Fruit fly (Drosophila melanogaster) whole organism, embryonic: Measurements from ENCODE around the gene G6P.

Experiments used
- Abd-B ChIP-seq: fragments of 200-800 bp; sonication (Bioruptor generic); optimal IDR thresholded peaks from 2 replicates; lab custom pipeline; 2018; ENCODE audit warnings: missing biosample characterization, mild to moderate bottlenecking, missing genetic modification characterization, moderate library complexity
- Atf3 ChIP-seq: fragments of 200-800 bp; sonication (Bioruptor generic); optimal IDR thresholded peaks from 3 replicates; lab custom pipeline; 2016; ENCODE audit warnings: missing biosample characterization, missing genetic modification characterization
- CG10209 ChIP-seq: fragments of 200-800 bp; sonication (Bioruptor generic); optimal IDR thresholded peaks from 3 replicates; lab custom pipeline; 2017; ENCODE audit warnings: missing biosample characterization, mild to moderate bottlenecking, missing genetic modification characterization, missing genetic modification reagents
- CG10267 ChIP-seq: fragments of 200-800 bp; sonication (Bioruptor generic); optimal IDR thresholded peaks from 2 replicates; lab custom pipeline; 2018; ENCODE audit warnings: missing biosample characterization, mild to moderate bottlenecking, missing genetic modification characterization, moderate library complexity
- CG11247 ChIP-seq: fragments of 200-800 bp; sonication (Bioruptor generic); IDR thresholded peaks from 2 replicates; pipeline ENCODE4 v1.3.6; 2022; ENCODE audit warnings: missing biosample characterization, missing genetic modification characterization
- CG12391 ChIP-seq: fragments of 200-800 bp; sonication (Bioruptor generic); optimal IDR thresholded peaks from 3 replicates; lab custom pipeline; 2018; ENCODE audit warnings: missing biosample characterization, mild to moderate bottlenecking, missing genetic modification characterization, moderate library complexity
- CG13894 ChIP-seq: fragments of 200-800 bp; sonication (Bioruptor generic); optimal IDR thresholded peaks from 3 replicates; lab custom pipeline; 2018; ENCODE audit warnings: missing biosample characterization, mild to moderate bottlenecking, missing genetic modification characterization, moderate library complexity
- CG14014 ChIP-seq: fragments of 200-800 bp; sonication (Bioruptor generic); IDR thresholded peaks from 2 replicates; pipeline ENCODE4 v1.3.6; 2022; ENCODE audit warnings: missing biosample characterization, missing genetic modification characterization
- CG14860 ChIP-seq: fragments of 200-800 bp; sonication (Bioruptor generic); IDR thresholded peaks from 3 replicates; pipeline ENCODE4 v1.3.6; 2022; ENCODE audit warnings: missing biosample characterization, missing genetic modification characterization; ENCODE audit not compliant: partially characterized antibody
- CG15269 ChIP-seq: fragments of 200-800 bp; sonication (Bioruptor generic); optimal IDR thresholded peaks from 2 replicates; lab custom pipeline; 2018; ENCODE audit warnings: missing biosample characterization, mild to moderate bottlenecking, missing genetic modification characterization, moderate library complexity
- CG16779 ChIP-seq: fragments of 200-800 bp; sonication (Bioruptor generic); IDR thresholded peaks from 2 replicates; pipeline ENCODE4 v1.3.6; 2022; ENCODE audit warnings: missing biosample characterization, missing genetic modification characterization
- CG17385 ChIP-seq: fragments of 200-800 bp; sonication (Bioruptor generic); optimal IDR thresholded peaks from 3 replicates; lab custom pipeline; 2018; ENCODE audit warnings: missing biosample characterization, mild to moderate bottlenecking, missing genetic modification characterization
- CG17612 ChIP-seq: fragments of 200-800 bp; sonication (Bioruptor generic); IDR thresholded peaks from 2 replicates; pipeline ENCODE4 v1.3.6; 2022; ENCODE audit warnings: missing biosample characterization, missing genetic modification characterization
- CG1792 ChIP-seq: fragments of 200-800 bp; sonication (Bioruptor generic); optimal IDR thresholded peaks from 2 replicates; lab custom pipeline; 2016; ENCODE audit warnings: missing biosample characterization, missing genetic modification characterization
- CG2889 ChIP-seq: fragments of 200-800 bp; sonication (Bioruptor generic); IDR thresholded peaks from 3 replicates; pipeline ENCODE4 v1.3.6; 2022; ENCODE audit warnings: missing biosample characterization, missing genetic modification characterization
- CG30020 ChIP-seq: fragments of 200-800 bp; optimal IDR thresholded peaks from 2 replicates; lab custom pipeline; 2019; ENCODE audit warnings: missing biosample characterization, mild to moderate bottlenecking, missing genetic modification characterization, moderate library complexity
- CG30403 ChIP-seq: fragments of 200-800 bp; sonication (Bioruptor generic); optimal IDR thresholded peaks from 3 replicates; lab custom pipeline; 2016; ENCODE audit warnings: missing biosample characterization, missing genetic modification characterization
- CG3407 ChIP-seq: fragments of 200-800 bp; sonication (Bioruptor generic); optimal IDR thresholded peaks from 2 replicates; lab custom pipeline; 2018; ENCODE audit warnings: missing biosample characterization, mild to moderate bottlenecking, missing genetic modification characterization
- CG4360 ChIP-seq: fragments of 200-800 bp; sonication (Bioruptor generic); IDR thresholded peaks from 2 replicates; pipeline ENCODE4 v1.3.6; 2022; ENCODE audit warnings: missing biosample characterization, missing genetic modification characterization
- CG7839 ChIP-seq: fragments of 200-800 bp; sonication (Bioruptor generic); optimal IDR thresholded peaks from 3 replicates; lab custom pipeline; 2018; ENCODE audit warnings: missing biosample characterization, mild to moderate bottlenecking, missing genetic modification characterization, moderate library complexity
- CG8388 ChIP-seq: fragments of 200-800 bp; sonication (Bioruptor generic); optimal IDR thresholded peaks from 2 replicates; lab custom pipeline; 2019; ENCODE audit warnings: missing biosample characterization, mild to moderate bottlenecking, missing genetic modification characterization, moderate library complexity
- CG9932 ChIP-seq: fragments of 200-800 bp; sonication (Bioruptor generic); IDR thresholded peaks from 2 replicates; pipeline ENCODE4 v1.3.6; 2022; ENCODE audit warnings: missing biosample characterization, missing genetic modification characterization
- CHES-1-like ChIP-seq: fragments of 200-800 bp; sonication (Bioruptor generic); optimal IDR thresholded peaks from 2 replicates; lab custom pipeline; 2016; ENCODE audit warnings: missing biosample characterization, missing genetic modification characterization
- Doc3 ChIP-seq: fragments of 200-800 bp; sonication (Bioruptor generic); IDR thresholded peaks from 3 replicates; pipeline ENCODE4 v1.3.6; 2022; ENCODE audit warnings: missing biosample characterization, missing genetic modification characterization; ENCODE audit not compliant: partially characterized antibody
- Ets97D ChIP-seq: fragments of 200-800 bp; sonication (Bioruptor generic); optimal IDR thresholded peaks from 3 replicates; lab custom pipeline; 2016; ENCODE audit warnings: missing biosample characterization, missing genetic modification characterization
- H2.0 ChIP-seq: fragments of 200-800 bp; sonication (Bioruptor generic); IDR thresholded peaks from 2 replicates; pipeline ENCODE4 v1.3.6; 2022; ENCODE audit warnings: missing biosample characterization, missing genetic modification characterization
- Jarid2 ChIP-seq: fragments of 200-800 bp; sonication (Bioruptor generic); optimal IDR thresholded peaks from 3 replicates; lab custom pipeline; 2017; ENCODE audit warnings: mild to moderate bottlenecking, missing biosample characterization, missing genetic modification reagents, missing genetic modification characterization
- Meics ChIP-seq: fragments of 200-800 bp; sonication (Bioruptor generic); optimal IDR thresholded peaks from 2 replicates; lab custom pipeline; 2017; ENCODE audit warnings: missing biosample characterization, mild to moderate bottlenecking, missing genetic modification characterization
- Ravus ChIP-seq: fragments of 200-800 bp; sonication (Bioruptor generic); IDR thresholded peaks from 2 replicates; pipeline ENCODE4 v1.3.6; 2022; ENCODE audit warnings: missing biosample characterization, missing genetic modification characterization
- Sin3A ChIP-seq: fragments of >200 bp; optimal IDR thresholded peaks from 2 replicates; lab custom pipeline; 2018
- Ssrp ChIP-seq: fragments of 200-800 bp; sonication (Bioruptor generic); optimal IDR thresholded peaks from 2 replicates; lab custom pipeline; 2018; ENCODE audit warnings: missing biosample characterization, mild to moderate bottlenecking, missing genetic modification characterization, moderate library complexity
- Taf1 ChIP-seq: fragments of 200-800 bp; sonication (Bioruptor generic); IDR thresholded peaks from 2 replicates; pipeline ENCODE4 v1.3.6; 2022; ENCODE audit warnings: missing biosample characterization, missing genetic modification characterization
- Usf ChIP-seq: fragments of 200-800 bp; sonication (Bioruptor generic); optimal IDR thresholded peaks from 2 replicates; lab custom pipeline; 2017; ENCODE audit warnings: missing genotype, missing biosample characterization, missing genetic modification characterization
- cas ChIP-seq: fragments of 200-800 bp; sonication (Bioruptor generic); IDR thresholded peaks from 2 replicates; pipeline ENCODE4 v1.3.6; 2022; ENCODE audit warnings: missing biosample characterization, missing genetic modification characterization
- disco-r ChIP-seq: fragments of 200-800 bp; sonication (Bioruptor generic); optimal IDR thresholded peaks from 2 replicates; lab custom pipeline; 2016; ENCODE audit warnings: missing biosample characterization, missing genetic modification characterization
- fd64A ChIP-seq: fragments of 200-800 bp; sonication (Bioruptor generic); optimal IDR thresholded peaks from 3 replicates; lab custom pipeline; 2018; ENCODE audit warnings: missing biosample characterization, mild to moderate bottlenecking, missing genetic modification characterization
- gce ChIP-seq: fragments of 200-800 bp; sonication (Bioruptor generic); IDR thresholded peaks from 3 replicates; pipeline ENCODE4 v1.3.6; 2022; ENCODE audit warnings: missing biosample characterization, missing genetic modification characterization
- gfzf ChIP-seq: fragments of 200-800 bp; sonication (Bioruptor generic); optimal IDR thresholded peaks from 2 replicates; lab custom pipeline; 2016; ENCODE audit warnings: missing biosample characterization, mild to moderate bottlenecking, missing genetic modification characterization, moderate library complexity
- hkb ChIP-seq, 2 experiments: fragments of 200-800 bp in 1 of 2; fragments of >200 bp in 1 of 2; sonication (Bioruptor generic) in 1 of 2; IDR thresholded peaks in 1 of 2; optimal IDR thresholded peaks in 1 of 2; 2 replicates each; pipeline versions ENCODE4 v1.3.6 to Lab custom; 2017 to 2022; ENCODE audit warnings: missing biosample characterization in 1 of 2, missing genetic modification characterization in 1 of 2
- inv ChIP-seq: fragments of 200-800 bp; sonication (Bioruptor generic); IDR thresholded peaks from 2 replicates; pipeline ENCODE4 v1.3.6; 2022; ENCODE audit warnings: missing biosample characterization, missing genetic modification characterization; ENCODE audit not compliant: partially characterized antibody
- lab ChIP-seq: fragments of 200-800 bp; sonication (Bioruptor generic); optimal IDR thresholded peaks from 3 replicates; lab custom pipeline; 2017; ENCODE audit warnings: missing biosample characterization, missing genetic modification characterization, mild to moderate bottlenecking, moderate library complexity, missing genetic modification reagents
- nerfin-1 ChIP-seq: fragments of 200-800 bp; sonication (Bioruptor generic); optimal IDR thresholded peaks from 3 replicates; lab custom pipeline; 2019; ENCODE audit warnings: missing biosample characterization, mild to moderate bottlenecking, missing genetic modification characterization, moderate library complexity
- otp ChIP-seq: fragments of 200-800 bp; sonication (Bioruptor generic); IDR thresholded peaks from 3 replicates; pipeline ENCODE4, ENCODE4 v1.3.6; 2022; ENCODE audit warnings: missing biosample characterization, missing genetic modification characterization
- pnt ChIP-seq: fragments of 200-800 bp; sonication (Bioruptor generic); optimal IDR thresholded peaks from 3 replicates; lab custom pipeline; 2016; ENCODE audit warnings: missing biosample characterization, missing genetic modification characterization
- ro ChIP-seq: fragments of 200-800 bp; sonication (Bioruptor generic); IDR thresholded peaks from 2 replicates; pipeline ENCODE4 v1.3.6; 2022; ENCODE audit warnings: missing biosample characterization, missing genetic modification characterization
- sna ChIP-seq: fragments of 200-800 bp; sonication (Bioruptor generic); IDR thresholded peaks from 2 replicates; pipeline ENCODE4 v1.3.6; 2022; ENCODE audit warnings: missing biosample characterization, missing genetic modification characterization; ENCODE audit not compliant: partially characterized antibody
- stc ChIP-seq: fragments of 200-800 bp; sonication (Bioruptor generic); IDR thresholded peaks from 2 replicates; pipeline ENCODE4 v1.3.6; 2022; ENCODE audit warnings: missing biosample characterization, missing genetic modification characterization
- vfl ChIP-seq: fragments of 200-800 bp; sonication (Bioruptor generic); optimal IDR thresholded peaks from 2 replicates; lab custom pipeline; 2016; ENCODE audit warnings: missing biosample characterization, missing genetic modification characterization
- z ChIP-seq: fragments of 200-800 bp; sonication (Bioruptor generic); IDR thresholded peaks from 3 replicates; pipeline ENCODE4 v1.3.6; 2022; ENCODE audit warnings: missing biosample characterization, missing genetic modification characterization

G6P gene

dm6 chr2L:2861140-2861884, 45.8 kb upstream of the G6P start (continued):
- TF ChIP-seq hkb (optimal IDR thresholded peaks at IDR 0.05; lab: Kevin White, UChicago) (no peak), hkb (GFP tag; IDR thresholded peaks at IDR 0.05; lab: Robert Waterston, UW) (peak; percentile 16; the same call in 1 of the 2 replicates), CG4360 (GFP tag; lab: Robert Waterston, UW) (no peak), Ets97D (GFP tag; lab: Kevin White, UChicago) (no peak), Ravus (GFP tag; lab: Robert Waterston, UW) (no peak), lab (GFP tag; lab: Kevin White, UChicago) (peak; percentile 64), CG17612 (no peak), stc (GFP tag; lab: Robert Waterston, UW) (no peak; the same call in 1 of the 2 replicates), CG14860 (no peak), fd64A (GFP tag; lab: Kevin White, UChicago) (peak; percentile 39), CG7839 (no peak), Jarid2 (GFP tag; lab: Kevin White, UChicago) (no peak), CG10209 (GFP tag; lab: Kevin White, UChicago) (no peak), disco-r (GFP tag; lab: Kevin White, UChicago) (no peak), vfl (no peak), gce (GFP tag; lab: Robert Waterston, UW) (peak; percentile 11; the same call in 1 of the 3 replicates), Taf1 (GFP tag; lab: Robert Waterston, UW) (no peak), CG9932 (GFP tag; lab: Robert Waterston, UW) (no peak), Doc3 (no peak), nerfin-1 (tag; lab: Kevin White, UChicago) (no peak), cas (GFP tag; lab: Robert Waterston, UW) (no peak), CG8388 (GFP tag; lab: Kevin White, UChicago) (no peak), Usf (GFP tag; lab: Kevin White, UChicago) (no peak), CG16779 (GFP tag; lab: Robert Waterston, UW) (no peak), otp (GFP tag; lab: Robert Waterston, UW) (0 out of 3 replicates have a peak, but pooled peaks have one; percentile 30), CG14014 (GFP tag; lab: Robert Waterston, UW) (peak; percentile 28; the same call in 1 of the 2 replicates), H2.0 (no peak), CG11247 (GFP tag; lab: Robert Waterston, UW) (no peak), pnt (GFP tag; lab: Kevin White, UChicago) (no peak), Meics (GFP tag; lab: Kevin White, UChicago) (no peak), CHES-1-like (GFP tag; lab: Kevin White, UChicago) (no peak), sna (GFP tag; lab: Robert Waterston, UW) (no peak), Abd-B (GFP tag; lab: Kevin White, UChicago) (no peak), z (GFP tag; lab: Robert Waterston, UW) (peak; percentile 94), Sin3A (lab: Kevin White, UChicago) (no peak), CG10267 (tag; lab: Kevin White, UChicago) (no peak), gfzf (no peak), CG12391 (tag; lab: Kevin White, UChicago) (no peak), CG17385 (GFP tag; lab: Kevin White, UChicago) (peak; percentile 7), CG3407 (no peak), CG1792 (GFP tag; lab: Kevin White, UChicago) (no peak), inv (GFP tag; lab: Robert Waterston, UW) (no peak), CG30020 (tag; lab: Kevin White, UChicago) (no peak), Ssrp (tag; lab: Kevin White, UChicago) (no peak), CG30403 (no peak), CG2889 (GFP tag; lab: Robert Waterston, UW) (no peak), ro (GFP tag; lab: Robert Waterston, UW) (no peak), CG15269 (tag; lab: Kevin White, UChicago) (no peak), Atf3 (GFP tag; lab: Kevin White, UChicago) (no peak), CG13894 (tag; lab: Kevin White, UChicago) (peak; percentile 99)
